Worm (Caenorhabditis elegans) whole organism, L4 larva: ENCODE results near the gene W01D2.6.

Source experiments
- D1046.2 ChIP-seq: fragments of 200-800 bp; sonication (Bioruptor generic); IDR thresholded peaks from 2 replicates; pipeline ENCODE4 v1.3.6; 2022; ENCODE audit warnings: missing genetic modification characterization, missing compliant biosample characterization
- F37D6.2 ChIP-seq: sonication (generic microtip); optimal IDR thresholded peaks from 2 replicates; lab custom pipeline; 2016; ENCODE audit warnings: mild to moderate bottlenecking, missing genetic modification characterization, missing compliant biosample characterization
- T26A8.4 ChIP-seq: fragments of 200-800 bp; sonication (Bioruptor generic); IDR thresholded peaks from 2 replicates; pipeline ENCODE4 v1.3.6; 2022; ENCODE audit warnings: missing genetic modification characterization, missing compliant biosample characterization
- Y48G9A.11 ChIP-seq: fragments of 200-800 bp; sonication (Bioruptor generic); IDR thresholded peaks from 2 replicates; pipeline ENCODE4 v1.3.6; 2022; ENCODE audit warnings: missing genetic modification reagents, missing genetic modification characterization, missing compliant biosample characterization
- Y75B8A.6 ChIP-seq: fragments of 200-800 bp; sonication (Bioruptor generic); IDR thresholded peaks from 2 replicates; pipeline ENCODE4 v1.3.6; 2022; ENCODE audit warnings: missing genetic modification reagents, missing genetic modification characterization, missing compliant biosample characterization
- aly-2 ChIP-seq: sonication (generic microtip); optimal IDR thresholded peaks from 2 replicates; lab custom pipeline; 2018; ENCODE audit warnings: missing biosample characterization, missing genetic modification characterization
- ceh-44 ChIP-seq: fragments of 200-800 bp; sonication (Bioruptor generic); IDR thresholded peaks from 2 replicates; pipeline ENCODE4 v1.3.6; 2022; ENCODE audit warnings: missing genetic modification reagents, missing genetic modification characterization, missing compliant biosample characterization
- ceh-62 ChIP-seq: sonication (generic microtip); optimal IDR thresholded peaks from 2 replicates; lab custom pipeline; 2017; ENCODE audit warnings: missing biosample characterization, missing genetic modification characterization
- cey-2 ChIP-seq: sonication (generic microtip); optimal IDR thresholded peaks from 3 replicates; lab custom pipeline; 2017; ENCODE audit warnings: missing genetic modification characterization, mild to moderate bottlenecking, missing compliant biosample characterization, antibody characterized with exemption, borderline replicate concordance; ENCODE audit not compliant: insufficient read depth
- ctbp-1 ChIP-seq: fragments of 200-800 bp; sonication (Bioruptor generic); IDR thresholded peaks from 2 replicates; pipeline ENCODE4 v1.3.6; 2022; ENCODE audit warnings: missing genetic modification reagents, missing genetic modification characterization, missing compliant biosample characterization
- daf-12 ChIP-seq: fragments of 150-350 bp; optimal IDR thresholded peaks from 2 replicates; lab custom pipeline; 2014; ENCODE audit warnings: missing biosample characterization, missing genetic modification reagents, missing genetic modification characterization
- daf-16 ChIP-seq, 3 experiments: sonication (generic microtip); optimal IDR thresholded peaks; 2 replicates each; lab custom pipeline; 2016 to 2017; ENCODE audit warnings: missing genetic modification characterization in 3 of 3, missing genetic modification reagents in 3 of 3, mild to moderate bottlenecking in 2 of 3, missing compliant biosample characterization in 2 of 3, missing biosample characterization in 1 of 3, moderate library complexity in 1 of 3
- daf-8 ChIP-seq: fragments of 200-800 bp; sonication (Bioruptor generic); IDR thresholded peaks from 2 replicates; pipeline ENCODE4 v1.3.6; 2022; ENCODE audit warnings: missing genetic modification characterization, missing compliant biosample characterization
- dmd-6 ChIP-seq: fragments of 200-800 bp; sonication (Bioruptor generic); IDR thresholded peaks from 2 replicates; pipeline ENCODE4 v1.3.6; 2022; ENCODE audit warnings: missing genetic modification reagents, missing genetic modification characterization, missing compliant biosample characterization
- dve-1 ChIP-seq: sonication (generic microtip); optimal IDR thresholded peaks from 2 replicates; lab custom pipeline; 2017; ENCODE audit warnings: antibody characterized with exemption, mild to moderate bottlenecking, missing genetic modification characterization, missing compliant biosample characterization; ENCODE audit not compliant: insufficient read depth
- egl-43 ChIP-seq: fragments of 200-800 bp; sonication (Bioruptor generic); IDR thresholded peaks from 2 replicates; pipeline ENCODE4 v1.3.6; 2022; ENCODE audit warnings: missing genetic modification reagents, missing genetic modification characterization, missing compliant biosample characterization
- fkh-10 ChIP-seq: fragments of 150-350 bp; optimal IDR thresholded peaks from 2 replicates; lab custom pipeline; 2014; ENCODE audit warnings: missing biosample characterization, missing genetic modification reagents, missing genetic modification characterization
- gei-8 ChIP-seq: fragments of 200-800 bp; sonication (Bioruptor generic); optimal IDR thresholded peaks from 2 replicates; lab custom pipeline; 2018; ENCODE audit warnings: mild to moderate bottlenecking, missing genetic modification characterization, missing compliant biosample characterization
- hif-1 ChIP-seq, 2 experiments: sonication (generic microtip); optimal IDR thresholded peaks; 2 replicates each; lab custom pipeline; 2016 to 2017; ENCODE audit warnings: missing compliant biosample characterization in 2 of 2, missing genetic modification characterization in 2 of 2, missing genetic modification reagents in 2 of 2, missing genotype in 2 of 2, mild to moderate bottlenecking in 1 of 2
- hlh-11 ChIP-seq: fragments of 200-800 bp; sonication (Bioruptor generic); optimal IDR thresholded peaks from 2 replicates; lab custom pipeline; 2018; ENCODE audit warnings: mild to moderate bottlenecking, missing genetic modification characterization, missing compliant biosample characterization
- hlh-30 ChIP-seq: sonication (generic microtip); optimal IDR thresholded peaks from 2 replicates; lab custom pipeline; 2017; ENCODE audit warnings: antibody characterized with exemption, mild to moderate bottlenecking, missing genetic modification characterization, missing compliant biosample characterization; ENCODE audit not compliant: insufficient read depth
- hmg-1.1 ChIP-seq: fragments of 200-800 bp; sonication (Bioruptor generic); IDR thresholded peaks from 2 replicates; pipeline ENCODE4 v1.3.6; 2022; ENCODE audit warnings: missing genetic modification reagents, missing genetic modification characterization, missing compliant biosample characterization
- lim-7 ChIP-seq: fragments of 200-800 bp; sonication (Bioruptor generic); IDR thresholded peaks from 2 replicates; pipeline ENCODE4 v1.3.6; 2022; ENCODE audit warnings: missing genetic modification characterization, missing compliant biosample characterization
- lin-1 ChIP-seq: fragments of 200-800 bp; sonication (Bioruptor generic); IDR thresholded peaks from 2 replicates; pipeline ENCODE4 v1.3.6; 2022; ENCODE audit warnings: missing genetic modification reagents, missing genetic modification characterization, missing compliant biosample characterization
- lin-13 ChIP-seq: fragments of 150-350 bp; optimal IDR thresholded peaks from 2 replicates; lab custom pipeline; 2014; ENCODE audit warnings: missing biosample characterization, missing genetic modification reagents, missing genetic modification characterization
- lin-29 ChIP-seq: fragments of 200-800 bp; sonication (Bioruptor generic); IDR thresholded peaks from 2 replicates; pipeline ENCODE4 v1.3.6; 2022; ENCODE audit warnings: missing genetic modification reagents, missing genetic modification characterization, missing compliant biosample characterization
- lin-39 ChIP-seq: fragments of 150-350 bp; optimal IDR thresholded peaks from 2 replicates; lab custom pipeline; 2014; ENCODE audit warnings: missing biosample characterization, missing genetic modification reagents, missing genetic modification characterization
- lsy-2 ChIP-seq, 2 experiments: fragments of 150-350 bp in 1 of 2; sonication (generic microtip) in 1 of 2; optimal IDR thresholded peaks; 2 replicates each; lab custom pipeline; 2014 to 2017; ENCODE audit warnings: missing biosample characterization in 2 of 2, missing genetic modification characterization in 2 of 2
- mdl-1 ChIP-seq, 2 experiments: fragments of 150-350 bp in 1 of 2; sonication (generic microtip) in 1 of 2; optimal IDR thresholded peaks; 2 replicates each; lab custom pipeline; 2014 to 2017; ENCODE audit warnings: missing biosample characterization in 2 of 2, missing genetic modification characterization in 2 of 2
- mxl-3 ChIP-seq: fragments of 200-800 bp; sonication (Bioruptor generic); optimal IDR thresholded peaks from 2 replicates; lab custom pipeline; 2018; ENCODE audit warnings: mild to moderate bottlenecking, missing genetic modification characterization, missing compliant biosample characterization
- nhr-11 ChIP-seq: fragments of 150-350 bp; optimal IDR thresholded peaks from 2 replicates; lab custom pipeline; 2014; ENCODE audit warnings: missing biosample characterization, missing genetic modification characterization
- nhr-25 ChIP-seq: sonication (generic microtip); optimal IDR thresholded peaks from 2 replicates; lab custom pipeline; 2017; ENCODE audit warnings: missing genetic modification characterization, mild to moderate bottlenecking, missing compliant biosample characterization, antibody characterized with exemption, moderate library complexity, borderline replicate concordance; ENCODE audit not compliant: insufficient read depth
- nhr-28 ChIP-seq: fragments of 150-350 bp; optimal IDR thresholded peaks from 2 replicates; lab custom pipeline; 2014; ENCODE audit warnings: missing biosample characterization, missing genetic modification characterization
- nhr-41 ChIP-seq: fragments of 200-800 bp; sonication (Bioruptor generic); IDR thresholded peaks from 2 replicates; pipeline ENCODE4 v1.3.6; 2022; ENCODE audit warnings: missing genetic modification reagents, missing genetic modification characterization, missing compliant biosample characterization
- nhr-48 ChIP-seq: sonication (generic microtip); optimal IDR thresholded peaks from 2 replicates; lab custom pipeline; 2016; ENCODE audit warnings: mild to moderate bottlenecking, missing genetic modification characterization, missing compliant biosample characterization
- pqm-1 ChIP-seq: sonication (generic microtip); optimal IDR thresholded peaks from 2 replicates; lab custom pipeline; 2017; ENCODE audit warnings: missing biosample characterization, missing genetic modification characterization
- set-16 ChIP-seq: fragments of 200-800 bp; sonication (Bioruptor generic); IDR thresholded peaks from 2 replicates; pipeline ENCODE4 v1.3.6; 2022; ENCODE audit warnings: missing genetic modification reagents, missing genetic modification characterization, missing compliant biosample characterization
- snpc-4 ChIP-seq: fragments of 150-350 bp; optimal IDR thresholded peaks from 2 replicates; lab custom pipeline; 2014; ENCODE audit warnings: missing biosample characterization, missing genetic modification characterization
- unc-62 ChIP-seq, 3 experiments: fragments of 150-350 bp in 1 of 3; sonication (generic microtip); optimal IDR thresholded peaks in 2 of 3; peaks in 1 of 3; 1 replicate in 1 of 3; 2 replicates in 2 of 3; lab custom pipeline; 2014 to 2017; ENCODE audit warnings: missing biosample characterization in 3 of 3, missing genetic modification characterization in 3 of 3, missing genetic modification reagents in 3 of 3, missing genotype in 1 of 3
- zfp-2 ChIP-seq: sonication (generic microtip); optimal IDR thresholded peaks from 2 replicates; lab custom pipeline; 2016; ENCODE audit warnings: mild to moderate bottlenecking, missing genetic modification characterization, missing compliant biosample characterization
- zfp-3 ChIP-seq: fragments of 200-800 bp; sonication (Bioruptor generic); conservative IDR thresholded peaks from 2 replicates; pipeline ENCODE4 v1.3.6; 2022; ENCODE audit warnings: missing genetic modification reagents, missing genetic modification characterization, missing compliant biosample characterization
- ztf-11 ChIP-seq: fragments of 150-350 bp; optimal IDR thresholded peaks from 2 replicates; lab custom pipeline; 2014; ENCODE audit warnings: missing biosample characterization, missing genetic modification characterization
- ztf-7 ChIP-seq: fragments of 150-350 bp; optimal IDR thresholded peaks from 2 replicates; lab custom pipeline; 2014; ENCODE audit warnings: missing biosample characterization, missing genetic modification characterization

W01D2.6 gene

DNA sequence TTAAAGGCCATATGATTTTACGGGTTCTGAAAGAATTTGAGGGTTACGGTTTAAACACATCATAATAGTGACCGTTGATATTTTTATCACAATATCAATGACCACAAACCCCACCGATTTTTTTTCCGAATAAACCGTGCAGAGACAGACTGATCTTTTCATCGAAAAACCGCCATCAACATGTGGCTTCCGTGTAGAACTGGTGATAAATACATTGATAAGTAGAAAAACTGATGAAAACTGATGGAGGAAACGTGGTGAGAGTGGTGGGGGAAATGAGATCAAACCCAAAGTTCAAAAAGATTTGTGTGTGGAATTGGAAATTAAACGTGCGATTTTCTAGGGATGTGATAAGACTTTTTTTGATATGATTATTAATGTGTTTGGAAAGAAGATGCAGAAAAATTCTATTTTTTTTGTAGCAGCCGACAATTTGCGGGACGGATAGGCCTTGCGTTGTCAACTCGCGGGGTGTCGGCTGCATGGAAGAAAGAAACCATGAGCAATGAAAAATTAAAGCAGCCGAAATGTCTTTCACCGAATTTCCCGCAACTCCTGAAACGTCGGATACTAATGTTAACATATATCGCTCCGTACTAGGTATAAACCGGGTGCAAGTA is 29.9 kb downstream of the W01D2.6 start:
- TF ChIP-seq dmd-6 = peak; percentile 82
- TF ChIP-seq nhr-41 (GFP tag; lab: Robert Waterston, UW) = no peak
- peak; percentile 8 for TF ChIP-seq hlh-11
- TF ChIP-seq zfp-2 (tag; lab: Kevin White, UChicago) = no peak
- no peak for TF ChIP-seq egl-43 (GFP tag; lab: Robert Waterston, UW)
- peak; percentile 31 for TF ChIP-seq cey-2
- no peak for TF ChIP-seq hif-1 (tag; optimal IDR thresholded peaks at IDR 0.05; lab: Kevin White, UChicago)
- no peak for TF ChIP-seq lim-7
- TF ChIP-seq F37D6.2 = no peak
- TF ChIP-seq mdl-1 (tag; optimal IDR thresholded peaks at IDR 0.05; lab: Kevin White, UChicago) = peak in 1 of 2 experiments; percentile 56
- peak; percentile 35 for TF ChIP-seq dve-1 (tag; lab: Kevin White, UChicago)
- peak in 1 of 2 experiments; percentile 11 for TF ChIP-seq unc-62 (GFP tag; optimal IDR thresholded peaks at IDR 0.05 in 1 of 2; lab: Kevin White, UChicago)
- no peak for TF ChIP-seq unc-62 (tag; optimal IDR thresholded peaks at IDR 0.05; lab: Kevin White, UChicago)
- peak; percentile 87 for TF ChIP-seq nhr-28 (tag; lab: Kevin White, UChicago)
- no peak for TF ChIP-seq pqm-1 (tag; lab: Kevin White, UChicago)
- no peak for TF ChIP-seq daf-16 (GFP tag; optimal IDR thresholded peaks at IDR 0.05; lab: Kevin White, UChicago)
- peak; percentile 43 for TF ChIP-seq daf-16 (tag; optimal IDR thresholded peaks at IDR 0.05; lab: Kevin White, UChicago)
- no peak for TF ChIP-seq lin-1
- no peak for TF ChIP-seq ztf-11 (tag; lab: Kevin White, UChicago)
- TF ChIP-seq lsy-2 (tag; optimal IDR thresholded peaks at IDR 0.05; lab: Kevin White, UChicago) = peak in 1 of 2 experiments; percentile 26
- no peak for TF ChIP-seq fkh-10 (GFP tag; lab: Kevin White, UChicago)
- no peak for TF ChIP-seq aly-2 (tag; lab: Kevin White, UChicago)
- TF ChIP-seq lin-13 (GFP tag; lab: Kevin White, UChicago) = no peak
- TF ChIP-seq lin-29 = no peak
- TF ChIP-seq nhr-25 = no peak
- TF ChIP-seq D1046.2 (GFP tag; lab: Robert Waterston, UW) = no peak
- no peak for TF ChIP-seq ztf-7 (tag; lab: Kevin White, UChicago)
- TF ChIP-seq Y75B8A.6 (GFP tag; lab: Robert Waterston, UW) = no peak
- TF ChIP-seq zfp-3 (GFP tag; lab: Robert Waterston, UW) = no peak
- TF ChIP-seq nhr-48 (tag; lab: Kevin White, UChicago) = peak; percentile 70
- TF ChIP-seq Y48G9A.11 (GFP tag; lab: Robert Waterston, UW) = no peak
- peak; percentile 56 for TF ChIP-seq hlh-30
- peak; percentile 19 for TF ChIP-seq gei-8
- TF ChIP-seq ctbp-1 = no peak
- TF ChIP-seq lin-39 (tag; lab: Kevin White, UChicago) = no peak
- no peak for TF ChIP-seq set-16 (GFP tag; lab: Robert Waterston, UW)
- no peak for TF ChIP-seq hmg-1.1 (GFP tag; lab: Robert Waterston, UW)
- no peak for TF ChIP-seq ceh-44 (GFP tag; lab: Robert Waterston, UW)
- peak; percentile 97 for TF ChIP-seq mxl-3
- TF ChIP-seq, all 104 proteins: peak for 13

DNA sequence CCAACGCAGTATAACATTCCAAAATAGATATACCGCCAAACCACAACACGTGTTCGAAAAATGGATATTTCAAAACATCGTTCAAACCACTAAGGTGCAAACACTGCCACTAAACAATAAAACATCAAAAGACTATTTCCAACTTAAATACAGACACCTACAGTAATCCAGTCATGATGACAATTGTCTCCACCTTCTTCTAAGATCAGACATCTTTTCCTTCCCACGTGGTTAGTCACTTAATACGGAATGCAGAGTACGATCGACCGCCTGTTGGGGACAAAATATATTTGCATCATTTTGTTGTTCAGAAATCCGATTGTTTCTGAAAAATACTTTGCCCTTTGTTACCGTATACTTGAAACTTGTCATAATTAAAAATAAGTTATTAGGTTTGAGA is 32.5 kb downstream of the W01D2.6 start:
- TF ChIP-seq snpc-4 (tag; lab: Kevin White, UChicago) (no peak), daf-8 (no peak), zfp-3 (GFP tag; lab: Robert Waterston, UW) (no peak), gei-8 (no peak), T26A8.4 (no peak), hlh-11 (peak; percentile 22), Y48G9A.11 (GFP tag; lab: Robert Waterston, UW) (no peak), mxl-3 (peak; percentile 19), lsy-2 (tag; optimal IDR thresholded peaks at IDR 0.05; lab: Kevin White, UChicago) (peak in 1 of 2 experiments; percentile 72), unc-62 (GFP tag; optimal IDR thresholded peaks at IDR 0.05 in 1 of 2; lab: Kevin White, UChicago) (peak in 1 of 2 experiments; percentile 1), unc-62 (tag; optimal IDR thresholded peaks at IDR 0.05; lab: Kevin White, UChicago) (no peak), hlh-30 (peak; percentile 64), nhr-41 (GFP tag; lab: Robert Waterston, UW) (no peak), cey-2 (no peak), mdl-1 (tag; optimal IDR thresholded peaks at IDR 0.05; lab: Kevin White, UChicago) (peak in 1 of 2 experiments; percentile 11), ceh-62 (no peak), nhr-11 (tag; lab: Kevin White, UChicago) (no peak), nhr-28 (tag; lab: Kevin White, UChicago) (no peak), daf-12 (no peak)
